Worm (Caenorhabditis elegans) whole organism, late embryonic: Measurements from ENCODE around the gene ari-1.4.
A peak's percentile ranks its signal among the peaks of the same experiment; 100 is the strongest.

Experiments used
- C08G9.2 ChIP-seq: sonication (generic microtip); optimal IDR thresholded peaks from 2 replicates; lab custom pipeline; 2016; ENCODE audit warnings: mild to moderate bottlenecking, missing genetic modification characterization, moderate library complexity, missing compliant biosample characterization
- C38D4.7 ChIP-seq: fragments of 200-800 bp; sonication (Bioruptor generic); optimal IDR thresholded peaks from 2 replicates; lab custom pipeline; 2018; ENCODE audit warnings: mild to moderate bottlenecking, missing genetic modification characterization, moderate library complexity, missing compliant biosample characterization
- T23F11.4 ChIP-seq: fragments of 200-800 bp; sonication (Bioruptor generic); optimal IDR thresholded peaks from 2 replicates; lab custom pipeline; 2018; ENCODE audit warnings: mild to moderate bottlenecking, missing genetic modification characterization, missing compliant biosample characterization
- ahr-1 ChIP-seq: sonication (generic microtip); optimal IDR thresholded peaks from 2 replicates; lab custom pipeline; 2016; ENCODE audit warnings: missing genetic modification characterization, missing compliant biosample characterization
- ceh-19 ChIP-seq: fragments of 200-800 bp; sonication (Bioruptor generic); optimal IDR thresholded peaks from 2 replicates; lab custom pipeline; 2018; ENCODE audit warnings: mild to moderate bottlenecking, missing genetic modification characterization, missing compliant biosample characterization
- ceh-2 ChIP-seq: sonication (generic microtip); optimal IDR thresholded peaks from 2 replicates; lab custom pipeline; 2016; ENCODE audit warnings: missing genotype, missing genetic modification characterization, missing compliant biosample characterization
- ceh-22 ChIP-seq: sonication (generic microtip); optimal IDR thresholded peaks from 2 replicates; lab custom pipeline; 2017; ENCODE audit warnings: missing biosample characterization, missing genetic modification characterization
- ceh-24 ChIP-seq: sonication (generic microtip); optimal IDR thresholded peaks from 2 replicates; lab custom pipeline; 2016; ENCODE audit warnings: mild to moderate bottlenecking, missing genetic modification characterization, missing compliant biosample characterization
- ceh-30 ChIP-seq: fragments of 150-350 bp; optimal IDR thresholded peaks from 2 replicates; lab custom pipeline; 2014; ENCODE audit warnings: missing biosample characterization, missing genetic modification characterization
- ceh-31 ChIP-seq: sonication (generic microtip); optimal IDR thresholded peaks from 2 replicates; lab custom pipeline; 2016; ENCODE audit warnings: missing genetic modification characterization, missing compliant biosample characterization
- ceh-34 ChIP-seq: sonication (generic microtip); optimal IDR thresholded peaks from 2 replicates; lab custom pipeline; 2016; ENCODE audit warnings: mild to moderate bottlenecking, missing genetic modification characterization, missing compliant biosample characterization
- ceh-45 ChIP-seq: fragments of 200-800 bp; sonication (Bioruptor generic); IDR thresholded peaks from 2 replicates; pipeline ENCODE4 v1.3.6; 2022; ENCODE audit warnings: missing genetic modification reagents, missing genetic modification characterization, missing compliant biosample characterization
- ceh-9 ChIP-seq: sonication (generic microtip); optimal IDR thresholded peaks from 2 replicates; lab custom pipeline; 2016; ENCODE audit warnings: mild to moderate bottlenecking, missing genetic modification characterization, inconsistent platforms, missing compliant biosample characterization
- che-1 ChIP-seq: sonication (generic microtip); optimal IDR thresholded peaks from 2 replicates; lab custom pipeline; 2016; ENCODE audit warnings: mild to moderate bottlenecking, missing genetic modification characterization, missing compliant biosample characterization
- dmd-4 ChIP-seq: sonication (generic microtip); optimal IDR thresholded peaks from 2 replicates; lab custom pipeline; 2016; ENCODE audit warnings: borderline replicate concordance, missing genetic modification characterization, missing compliant biosample characterization
- dve-1 ChIP-seq: sonication (generic microtip); optimal IDR thresholded peaks from 2 replicates; lab custom pipeline; 2017; ENCODE audit warnings: antibody characterized with exemption, mild to moderate bottlenecking, missing genetic modification characterization, missing compliant biosample characterization
- elt-4 ChIP-seq: sonication (generic microtip); optimal IDR thresholded peaks from 2 replicates; lab custom pipeline; 2016; ENCODE audit warnings: missing genetic modification characterization, missing compliant biosample characterization
- eyg-1 ChIP-seq: sonication (generic microtip); optimal IDR thresholded peaks from 2 replicates; lab custom pipeline; 2016; ENCODE audit warnings: missing genotype, missing genetic modification characterization, missing compliant biosample characterization
- fax-1 ChIP-seq: sonication (generic microtip); optimal IDR thresholded peaks from 2 replicates; lab custom pipeline; 2016; ENCODE audit warnings: missing genotype, missing genetic modification characterization, missing compliant biosample characterization
- fkh-6 ChIP-seq: sonication (generic microtip); optimal IDR thresholded peaks from 2 replicates; lab custom pipeline; 2016; ENCODE audit warnings: missing genetic modification characterization, missing compliant biosample characterization
- gmeb-2 ChIP-seq: sonication (generic microtip); optimal IDR thresholded peaks from 2 replicates; lab custom pipeline; 2016; ENCODE audit warnings: missing genetic modification characterization, inconsistent platforms, missing compliant biosample characterization
- hlh-15 ChIP-seq: sonication (generic microtip); optimal IDR thresholded peaks from 2 replicates; lab custom pipeline; 2016; ENCODE audit warnings: missing genetic modification characterization, missing compliant biosample characterization
- hlh-30 ChIP-seq: sonication (generic microtip); optimal IDR thresholded peaks from 2 replicates; lab custom pipeline; 2017; ENCODE audit warnings: antibody characterized with exemption, missing genetic modification characterization, missing compliant biosample characterization; ENCODE audit not compliant: insufficient read depth
- hlh-6 ChIP-seq: sonication (generic microtip); optimal IDR thresholded peaks from 2 replicates; lab custom pipeline; 2016; ENCODE audit warnings: missing genotype, missing genetic modification characterization, missing compliant biosample characterization
- hlh-8 ChIP-seq: sonication (generic microtip); optimal IDR thresholded peaks from 2 replicates; lab custom pipeline; 2016; ENCODE audit warnings: missing genotype, missing genetic modification characterization, missing compliant biosample characterization
- lim-6 ChIP-seq: sonication (generic microtip); optimal IDR thresholded peaks from 2 replicates; lab custom pipeline; 2016; ENCODE audit warnings: missing genetic modification characterization, missing compliant biosample characterization
- lin-11 ChIP-seq: fragments of 200-800 bp; sonication (Bioruptor generic); optimal IDR thresholded peaks from 2 replicates; lab custom pipeline; 2018; ENCODE audit warnings: mild to moderate bottlenecking, missing genetic modification characterization, missing compliant biosample characterization
- madf-2 ChIP-seq: sonication (generic microtip); optimal IDR thresholded peaks from 2 replicates; lab custom pipeline; 2017; ENCODE audit warnings: missing genetic modification characterization, missing compliant biosample characterization
- mec-3 ChIP-seq: sonication (generic microtip); optimal IDR thresholded peaks from 2 replicates; lab custom pipeline; 2016; ENCODE audit warnings: borderline replicate concordance, missing genetic modification characterization, missing compliant biosample characterization
- nfya-1 ChIP-seq: sonication (generic microtip); optimal IDR thresholded peaks from 2 replicates; lab custom pipeline; 2017; ENCODE audit warnings: missing genetic modification characterization, mild to moderate bottlenecking, missing compliant biosample characterization, antibody characterized with exemption, moderate library complexity
- nhr-232 ChIP-seq: sonication (generic microtip); optimal IDR thresholded peaks from 2 replicates; lab custom pipeline; 2016; ENCODE audit warnings: missing genetic modification characterization, missing compliant biosample characterization
- npax-4 ChIP-seq: sonication (generic microtip); optimal IDR thresholded peaks from 2 replicates; lab custom pipeline; 2016; ENCODE audit warnings: missing genetic modification characterization, missing compliant biosample characterization
- odd-2 ChIP-seq: sonication (generic microtip); optimal IDR thresholded peaks from 2 replicates; lab custom pipeline; 2017; ENCODE audit warnings: antibody characterized with exemption, mild to moderate bottlenecking, missing genetic modification characterization, missing compliant biosample characterization
- pag-3 ChIP-seq: sonication (generic microtip); optimal IDR thresholded peaks from 2 replicates; lab custom pipeline; 2016; ENCODE audit warnings: missing compliant biosample characterization, missing genetic modification characterization, borderline replicate concordance
- pat-9 ChIP-seq: fragments of 200-800 bp; sonication (Bioruptor generic); optimal IDR thresholded peaks from 2 replicates; lab custom pipeline; 2018; ENCODE audit warnings: mild to moderate bottlenecking, missing genetic modification characterization, moderate library complexity, missing compliant biosample characterization
- pax-1 ChIP-seq: fragments of 150-350 bp; optimal IDR thresholded peaks from 2 replicates; lab custom pipeline; 2014; ENCODE audit warnings: missing biosample characterization, missing genetic modification characterization
- pha-2 ChIP-seq: sonication (generic microtip); optimal IDR thresholded peaks from 2 replicates; lab custom pipeline; 2017; ENCODE audit warnings: mild to moderate bottlenecking, missing genetic modification characterization, missing compliant biosample characterization
- ref-2 ChIP-seq: sonication (generic microtip); optimal IDR thresholded peaks from 2 replicates; lab custom pipeline; 2016; ENCODE audit warnings: missing genetic modification characterization, missing compliant biosample characterization
- rnt-1 ChIP-seq: sonication (generic microtip); optimal IDR thresholded peaks from 2 replicates; lab custom pipeline; 2016; ENCODE audit warnings: missing genetic modification characterization, missing compliant biosample characterization
- sdc-2 ChIP-seq: sonication (generic microtip); optimal IDR thresholded peaks from 2 replicates; lab custom pipeline; 2016; ENCODE audit warnings: missing genotype, missing genetic modification characterization, missing compliant biosample characterization
- tbx-2 ChIP-seq: sonication (generic microtip); optimal IDR thresholded peaks from 2 replicates; lab custom pipeline; 2016; ENCODE audit warnings: missing genetic modification characterization, missing compliant biosample characterization
- ttx-3 ChIP-seq: sonication (generic microtip); optimal IDR thresholded peaks from 2 replicates; lab custom pipeline; 2016; ENCODE audit warnings: missing genetic modification reagents, missing genetic modification characterization, missing compliant biosample characterization
- unc-3 ChIP-seq, 2 experiments: fragments of 200-800 bp in 1 of 2; sonication (Bioruptor generic) in 1 of 2; sonication (generic microtip) in 1 of 2; conservative IDR thresholded peaks in 1 of 2; optimal IDR thresholded peaks in 1 of 2; 2 replicates each; pipeline versions ENCODE4 v1.3.6 to Lab custom; 2016 to 2022; ENCODE audit warnings: missing compliant biosample characterization in 2 of 2, missing genetic modification characterization in 2 of 2, missing genetic modification reagents in 1 of 2
- unc-42 ChIP-seq: sonication (generic microtip); optimal IDR thresholded peaks from 2 replicates; lab custom pipeline; 2016; ENCODE audit warnings: missing genotype, missing genetic modification characterization, missing compliant biosample characterization
- unc-86 ChIP-seq: sonication (generic microtip); optimal IDR thresholded peaks from 2 replicates; lab custom pipeline; 2016; ENCODE audit warnings: missing genetic modification characterization, missing compliant biosample characterization
- zip-5 ChIP-seq: sonication (generic microtip); optimal IDR thresholded peaks from 2 replicates; lab custom pipeline; 2016; ENCODE audit warnings: missing genetic modification characterization, missing compliant biosample characterization
- ztf-16 ChIP-seq: sonication (generic microtip); optimal IDR thresholded peaks from 2 replicates; lab custom pipeline; 2017; ENCODE audit warnings: missing genetic modification characterization, missing compliant biosample characterization

ari-1.4 gene

ce11 chrIV:15572106-15572505, 43.8 kb upstream of the ari-1.4 start:
- no peak for TF ChIP-seq pax-1 (tag; lab: Kevin White, UChicago)
- TF ChIP-seq npax-4 (tag; lab: Kevin White, UChicago) = no peak
- no peak for TF ChIP-seq pat-9
- TF ChIP-seq ref-2 (tag; lab: Kevin White, UChicago) = no peak
- TF ChIP-seq ceh-19 (GFP tag; lab: Kevin White, UChicago) = no peak
- TF ChIP-seq ahr-1 (tag; lab: Kevin White, UChicago) = no peak
- no peak for TF ChIP-seq mec-3 (tag; lab: Kevin White, UChicago)
- no peak for TF ChIP-seq unc-86 (tag; lab: Kevin White, UChicago)
- TF ChIP-seq fkh-6 (tag; lab: Kevin White, UChicago) = no peak
- TF ChIP-seq fax-1 (tag; lab: Kevin White, UChicago) = no peak
- TF ChIP-seq madf-2 = no peak
- TF ChIP-seq ttx-3 (tag; lab: Kevin White, UChicago) = no peak

- TF ChIP-seq ztf-16 (tag; lab: Kevin White, UChicago) = no peak
- no peak for TF ChIP-seq pag-3 (tag; lab: Kevin White, UChicago)
- no peak for TF ChIP-seq C08G9.2 (tag; lab: Kevin White, UChicago)
- no peak for TF ChIP-seq dve-1
- TF ChIP-seq hlh-30 (tag; lab: Kevin White, UChicago) = no peak
- no peak for TF ChIP-seq zip-5 (tag; lab: Kevin White, UChicago)
- no peak for TF ChIP-seq ceh-2
- TF ChIP-seq lim-6 (tag; lab: Kevin White, UChicago) = no peak
- no peak for TF ChIP-seq dmd-4
- no peak for TF ChIP-seq unc-86 (tag; lab: Kevin White, UChicago)
- TF ChIP-seq nfya-1 = no peak
- no peak for TF ChIP-seq hlh-8 (tag; lab: Kevin White, UChicago)
- no peak for TF ChIP-seq fkh-6 (tag; lab: Kevin White, UChicago)
- no peak for TF ChIP-seq pha-2 (tag; lab: Kevin White, UChicago)
- no peak for TF ChIP-seq mec-3 (tag; lab: Kevin White, UChicago)
- no peak for TF ChIP-seq ceh-30 (tag; lab: Kevin White, UChicago)
Measured at ce11 chrIV:15571652-15572051, 43.3 kb upstream of the ari-1.4 start.

DNA sequence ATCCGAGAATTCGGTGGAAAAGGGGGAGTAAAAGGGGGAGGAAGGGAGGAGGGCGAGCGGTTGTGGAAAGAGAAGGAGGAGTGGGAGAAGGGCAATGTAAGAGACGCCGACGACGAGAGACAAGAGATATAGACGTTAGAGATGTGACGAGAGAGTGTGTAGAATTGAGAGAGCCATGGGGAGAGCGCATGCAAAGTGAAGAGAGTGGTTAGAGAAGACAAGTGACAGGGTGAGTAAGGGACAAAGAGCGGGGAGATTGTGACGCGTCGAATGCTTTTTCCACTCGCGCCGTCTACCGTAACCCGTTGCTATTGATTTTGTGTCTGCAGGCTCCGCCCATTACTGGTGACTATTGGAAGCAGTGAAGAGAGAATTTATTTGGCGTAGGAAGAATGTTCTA, 42.4 kb upstream of the ari-1.4 start:
- TF ChIP-seq ceh-22 (tag; lab: Kevin White, UChicago) (no peak), hlh-6 (tag; lab: Kevin White, UChicago) (no peak), tbx-2 (tag; lab: Kevin White, UChicago) (peak; percentile 78), unc-42 (tag; lab: Kevin White, UChicago) (peak; percentile 58), C38D4.7 (GFP tag; lab: Kevin White, UChicago) (no peak), lim-6 (tag; lab: Kevin White, UChicago) (no peak), nfya-1 (peak; percentile 100), ceh-9 (tag; lab: Kevin White, UChicago) (no peak), ztf-16 (tag; lab: Kevin White, UChicago) (no peak), lin-11 (no peak), C08G9.2 (tag; lab: Kevin White, UChicago) (peak; percentile 42), hlh-15 (tag; lab: Kevin White, UChicago) (no peak), hlh-30 (tag; lab: Kevin White, UChicago) (peak; percentile 75), che-1 (no peak), gmeb-2 (tag; lab: Kevin White, UChicago) (no peak), dve-1 (peak; percentile 43), odd-2 (no peak), elt-4 (tag; lab: Kevin White, UChicago) (no peak), eyg-1 (tag; lab: Kevin White, UChicago) (no peak), unc-86 (tag; lab: Kevin White, UChicago) (no peak), T23F11.4 (GFP tag; lab: Kevin White, UChicago) (no peak), ceh-34 (tag; lab: Kevin White, UChicago) (peak; percentile 75), sdc-2 (tag; lab: Kevin White, UChicago) (peak; percentile 73), fax-1 (tag; lab: Kevin White, UChicago) (no peak), ceh-45 (GFP tag; lab: Robert Waterston, UW) (no peak), rnt-1 (tag; lab: Kevin White, UChicago) (peak; percentile 41), nhr-232 (no peak), ceh-31 (tag; lab: Kevin White, UChicago) (peak; percentile 87), pag-3 (tag; lab: Kevin White, UChicago) (no peak), hlh-8 (tag; lab: Kevin White, UChicago) (peak; percentile 14), ceh-24 (tag; lab: Kevin White, UChicago) (no peak), ceh-2 (no peak), dmd-4 (no peak), unc-3 (GFP tag; conservative IDR thresholded peaks at IDR 0.05; lab: Robert Waterston, UW) (no peak), unc-3 (tag; optimal IDR thresholded peaks at IDR 0.05; lab: Kevin White, UChicago) (no peak)
